Fruit fly (Drosophila melanogaster) whole organism, prepupa: Measurements from ENCODE around the gene CG32026.

Source experiments
- CG4318 ChIP-seq: fragments of 200-800 bp; sonication (Bioruptor generic); optimal IDR thresholded peaks from 3 replicates; lab custom pipeline; 2017; ENCODE audit warnings: missing biosample characterization, mild to moderate bottlenecking, missing genetic modification characterization
- CG6792 ChIP-seq: fragments of 200-800 bp; sonication (Bioruptor generic); optimal IDR thresholded peaks from 3 replicates; lab custom pipeline; 2016; ENCODE audit warnings: missing biosample characterization, missing genetic modification characterization
- CG6854 ChIP-seq: fragments of 200-800 bp; sonication (Bioruptor generic); optimal IDR thresholded peaks from 2 replicates; lab custom pipeline; 2017; ENCODE audit warnings: missing biosample characterization, mild to moderate bottlenecking, missing genetic modification characterization
- CG8632 ChIP-seq: fragments of 200-800 bp; sonication (Bioruptor generic); optimal IDR thresholded peaks from 3 replicates; lab custom pipeline; 2016; ENCODE audit warnings: missing biosample characterization, missing genetic modification characterization
- Hr38 ChIP-seq: sonication (Bioruptor generic); optimal IDR thresholded peaks from 2 replicates; lab custom pipeline; 2016; ENCODE audit warnings: missing biosample characterization, missing genetic modification characterization
- Hr39 ChIP-seq: fragments of 200-800 bp; sonication (Bioruptor generic); optimal IDR thresholded peaks from 2 replicates; lab custom pipeline; 2016; ENCODE audit warnings: missing biosample characterization, missing genetic modification characterization
- achi ChIP-seq: fragments of 200-800 bp; sonication (Bioruptor generic); optimal IDR thresholded peaks from 3 replicates; lab custom pipeline; 2016; ENCODE audit warnings: missing biosample characterization, missing genetic modification characterization
- acj6 ChIP-seq: fragments of 200-800 bp; sonication (Bioruptor generic); optimal IDR thresholded peaks from 3 replicates; lab custom pipeline; 2016; ENCODE audit warnings: missing biosample characterization, missing genetic modification characterization
- dac ChIP-seq: fragments of 200-800 bp; sonication (Bioruptor generic); optimal IDR thresholded peaks from 2 replicates; lab custom pipeline; 2017; ENCODE audit warnings: missing biosample characterization, mild to moderate bottlenecking, missing genetic modification characterization
- spab ChIP-seq: fragments of 200-800 bp; sonication (Bioruptor generic); optimal IDR thresholded peaks from 2 replicates; lab custom pipeline; 2017; ENCODE audit warnings: missing biosample characterization, mild to moderate bottlenecking, missing genetic modification characterization, missing genetic modification reagents
- ss ChIP-seq, 2 experiments: fragments of 200-800 bp; sonication (Bioruptor generic); optimal IDR thresholded peaks; 2 replicates in 1 of 2; 3 replicates in 1 of 2; lab custom pipeline; 2017 to 2018; ENCODE audit warnings: mild to moderate bottlenecking in 2 of 2, missing biosample characterization in 2 of 2, missing genetic modification characterization in 2 of 2, moderate library complexity in 1 of 2

DNA sequence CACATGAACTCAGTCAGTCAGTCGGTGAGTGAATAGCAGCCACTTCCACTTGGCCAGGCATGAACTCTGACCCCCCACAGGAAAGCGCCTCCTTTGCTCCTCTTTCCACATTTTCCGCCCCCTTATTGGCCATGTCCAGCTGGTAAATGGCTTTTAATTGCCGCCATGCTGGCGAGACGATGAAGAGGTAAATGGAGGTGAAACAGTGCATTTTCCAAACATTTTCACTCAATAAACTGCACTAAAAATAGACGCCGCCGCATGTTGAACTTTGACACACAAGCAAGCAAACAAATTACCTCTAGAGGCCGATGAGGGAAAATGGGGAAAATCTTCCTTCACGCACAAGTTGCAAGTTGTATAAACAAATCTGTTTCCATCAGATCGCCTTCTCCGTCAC is 13.6 kb downstream of the CG32026 start:
- TF ChIP-seq Hr38 (no peak), Hr39 (GFP tag; lab: Kevin White, UChicago) (no peak), CG4318 (GFP tag; lab: Kevin White, UChicago) (no peak), CG8632 (GFP tag; lab: Kevin White, UChicago) (no peak), acj6 (GFP tag; lab: Kevin White, UChicago) (no peak), dac (GFP tag; lab: Kevin White, UChicago) (no peak), CG6854 (GFP tag; lab: Kevin White, UChicago) (no peak), spab (GFP tag; lab: Kevin White, UChicago) (no peak), achi (GFP tag; lab: Kevin White, UChicago) (no peak), ss (GFP tag; optimal IDR thresholded peaks at IDR 0.05; lab: Kevin White, UChicago) (no peak), CG6792 (GFP tag; lab: Kevin White, UChicago) (no peak)
